Worm (Caenorhabditis elegans) whole organism, L4 larva: ENCODE data around the gene M01B2.8.

ENCODE experiments used
- R02D3.7 ChIP-seq: fragments of 150-350 bp; sonication (generic microtip); optimal IDR thresholded peaks from 3 replicates; lab custom pipeline; 2014; ENCODE audit warnings: missing biosample characterization, missing genetic modification characterization
- ces-1 ChIP-seq: fragments of 150-350 bp; sonication (generic microtip); optimal IDR thresholded peaks from 4 replicates; lab custom pipeline; 2014; ENCODE audit warnings: missing biosample characterization, missing genetic modification reagents, missing genetic modification characterization
- dve-1 ChIP-seq: sonication (generic microtip); optimal IDR thresholded peaks from 2 replicates; lab custom pipeline; 2017; ENCODE audit warnings: antibody characterized with exemption, mild to moderate bottlenecking, missing genetic modification characterization, missing compliant biosample characterization; ENCODE audit not compliant: insufficient read depth
- unc-62 ChIP-seq, 3 experiments: fragments of 150-350 bp in 1 of 3; sonication (generic microtip); optimal IDR thresholded peaks in 2 of 3; peaks in 1 of 3; 1 replicate in 1 of 3; 2 replicates in 2 of 3; lab custom pipeline; 2014 to 2017; ENCODE audit warnings: missing biosample characterization in 3 of 3, missing genetic modification characterization in 3 of 3, missing genetic modification reagents in 3 of 3, missing genotype in 1 of 3
- ztf-11 ChIP-seq: fragments of 150-350 bp; optimal IDR thresholded peaks from 2 replicates; lab custom pipeline; 2014; ENCODE audit warnings: missing biosample characterization, missing genetic modification characterization
- ztf-7 ChIP-seq: fragments of 150-350 bp; optimal IDR thresholded peaks from 2 replicates; lab custom pipeline; 2014; ENCODE audit warnings: missing biosample characterization, missing genetic modification characterization

DNA sequence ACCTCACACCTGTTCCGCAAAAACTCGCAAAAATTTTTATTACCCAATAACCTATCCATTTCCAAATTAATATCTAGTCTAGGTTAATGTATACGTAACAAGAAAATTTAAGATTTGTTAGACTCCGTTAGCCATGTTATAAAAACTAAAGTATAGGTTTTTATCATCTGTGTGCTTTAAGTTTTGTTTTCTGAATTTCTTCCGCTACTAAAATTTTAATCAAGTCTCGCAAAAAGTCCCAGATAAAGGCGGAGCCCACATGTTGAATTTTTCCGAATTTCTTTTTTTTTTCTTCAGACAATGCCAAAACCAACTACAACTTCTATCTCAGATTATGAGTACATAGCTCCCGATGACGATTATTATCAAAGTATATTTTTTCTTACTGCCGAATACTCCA, 27.8 kb upstream of the M01B2.8 start, which contains the start of gene srw-13:
- TF ChIP-seq ztf-7 (tag; lab: Kevin White, UChicago) (no peak), unc-62 (GFP tag; optimal IDR thresholded peaks at IDR 0.05 in 1 of 2; lab: Kevin White, UChicago) (no peak), unc-62 (tag; optimal IDR thresholded peaks at IDR 0.05; lab: Kevin White, UChicago) (no peak), ces-1 (GFP tag; lab: Kevin White, UChicago) (no peak), ztf-11 (tag; lab: Kevin White, UChicago) (no peak), R02D3.7 (tag; lab: Kevin White, UChicago) (no peak), dve-1 (tag; lab: Kevin White, UChicago) (no peak)
